Fruit fly (Drosophila melanogaster): ENCODE results near the gene Gr64a.
A peak's percentile ranks its signal among the peaks of the same experiment; 100 is the strongest.

Gr64a gene

dm6 chr3L:4068368-4068767 lies 41.8 kb downstream of the Gr64a start:
- TF ChIP-seq CTCF (optimal IDR thresholded peaks at IDR 0.05) (no peak), CG8478 (optimal IDR thresholded peaks at IDR 0.05) (no peak)

dm6 chr3L:4069069-4069468 lies 42.5 kb downstream of the Gr64a start, which contains the start of gene CG32259:
TSS of gene CG32259 (plus strand) at chr3L:4069369.
- no peak for TF ChIP-seq CG8478 (optimal IDR thresholded peaks at IDR 0.05)
- TF ChIP-seq CTCF (optimal IDR thresholded peaks at IDR 0.05), result no peak

DNA sequence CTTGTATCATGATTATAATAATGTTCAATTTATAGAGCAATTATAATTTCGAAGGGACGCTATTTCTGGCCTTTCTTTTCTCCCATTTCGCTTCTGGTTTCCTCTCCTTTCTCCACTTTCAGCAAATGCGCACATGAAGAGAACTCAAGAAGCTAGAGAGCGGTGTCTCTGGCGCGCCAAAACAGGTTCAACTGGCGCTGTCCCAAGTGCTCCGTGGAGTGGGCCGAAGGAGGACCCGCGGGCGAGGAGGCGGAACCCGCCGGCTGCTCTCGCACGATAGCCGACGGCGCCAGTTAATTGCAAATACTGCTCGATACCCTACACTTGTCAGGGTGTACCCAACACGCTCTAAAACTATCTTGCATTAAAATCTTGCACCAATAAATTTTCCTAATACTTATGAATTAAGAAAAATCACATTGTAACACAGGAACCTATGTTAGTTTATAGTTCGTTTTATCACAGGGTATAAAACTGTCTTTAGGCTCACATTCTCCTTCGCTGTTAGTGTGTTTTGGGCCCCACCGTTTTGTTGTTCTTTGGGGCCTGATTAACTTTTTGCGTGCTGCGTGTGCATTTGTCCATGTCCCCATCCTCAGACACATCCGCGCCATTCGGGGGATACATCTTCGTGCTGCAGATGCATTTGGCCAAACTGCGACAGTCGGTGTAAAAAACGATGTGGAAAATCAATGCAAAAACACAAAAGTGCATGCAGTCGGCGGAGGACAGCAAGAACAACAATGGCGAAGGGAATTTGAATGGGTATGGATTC lies 43.8 kb downstream of the Gr64a start:
- TF ChIP-seq CTCF (optimal IDR thresholded peaks at IDR 0.05), result no peak
- TF ChIP-seq CG8478 (optimal IDR thresholded peaks at IDR 0.05), result no peak

DNA sequence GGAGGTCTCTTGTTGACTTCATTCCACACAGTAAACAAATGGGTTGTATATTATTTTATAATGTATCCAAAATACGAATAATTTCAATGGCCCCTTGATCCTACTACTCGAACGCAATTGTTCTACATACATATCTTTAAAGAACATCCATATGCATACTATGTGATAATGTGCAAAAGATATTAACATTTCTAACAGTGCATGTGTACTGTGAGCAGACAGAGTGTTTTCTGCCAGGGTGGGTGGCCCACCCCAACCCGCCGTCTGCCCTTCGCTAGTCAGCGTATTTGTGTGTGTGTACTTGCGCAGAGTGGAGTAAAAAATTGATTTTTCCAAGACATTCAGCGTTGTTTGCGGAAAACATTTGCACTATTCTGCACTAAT lies 44.4 kb downstream of the Gr64a start:
- TF ChIP-seq CG8478 (optimal IDR thresholded peaks at IDR 0.05) (no peak), CTCF (optimal IDR thresholded peaks at IDR 0.05) (no peak)

DNA sequence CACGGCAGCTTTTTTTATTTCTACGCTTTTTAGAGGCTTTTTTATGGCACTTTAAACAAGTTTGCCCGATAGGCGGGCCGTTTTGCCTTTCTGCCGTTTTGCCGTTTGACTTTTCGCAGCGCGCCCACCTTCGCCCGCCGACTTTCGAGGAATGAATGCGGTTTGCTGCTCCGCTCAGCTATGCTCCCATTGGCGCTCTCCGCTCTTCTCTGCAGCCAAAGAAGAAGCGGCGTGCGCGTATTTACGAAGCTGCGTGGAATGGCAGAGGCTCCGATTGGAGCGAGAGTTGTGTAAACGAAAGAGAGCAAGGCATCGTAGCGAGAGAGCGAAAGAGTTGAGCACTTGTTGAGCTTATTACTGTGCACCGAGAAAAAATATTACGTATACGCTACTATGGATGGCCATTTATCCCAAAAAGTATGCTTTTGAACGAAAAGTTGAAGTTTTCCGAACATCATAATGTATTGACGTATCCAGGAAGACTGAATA lies 45.0 kb downstream of the Gr64a start, which contains the start of gene wit:
TSS of gene wit (minus strand) at position 157 of the 489 bp plus-strand sequence.
- TF ChIP-seq CTCF (optimal IDR thresholded peaks at IDR 0.05) (no peak), CG8478 (optimal IDR thresholded peaks at IDR 0.05) (no peak)

DNA sequence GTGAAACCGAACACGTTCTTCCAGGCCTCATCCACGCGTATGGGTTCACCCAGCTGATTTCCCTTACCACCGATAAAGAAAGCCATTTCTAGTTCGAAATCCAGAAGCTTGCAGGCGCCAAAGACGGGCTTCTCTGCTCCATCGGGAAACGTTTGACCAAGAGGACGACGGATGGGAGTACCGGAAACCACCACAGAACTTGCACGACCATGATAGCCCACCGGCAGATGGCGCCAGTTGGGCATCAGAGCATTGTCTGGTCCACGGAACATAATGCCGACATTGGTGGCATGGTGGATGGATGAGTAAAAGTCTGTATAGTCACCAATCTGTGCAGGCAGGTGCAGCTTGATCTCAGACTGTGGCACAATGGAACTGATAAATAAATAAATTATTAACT lies 46.1 kb downstream of the Gr64a start:
- TF ChIP-seq CG8478 (optimal IDR thresholded peaks at IDR 0.05), result no peak
- peak; percentile 74 to 76 for TF ChIP-seq CTCF (optimal IDR thresholded peaks at IDR 0.05)

DNA sequence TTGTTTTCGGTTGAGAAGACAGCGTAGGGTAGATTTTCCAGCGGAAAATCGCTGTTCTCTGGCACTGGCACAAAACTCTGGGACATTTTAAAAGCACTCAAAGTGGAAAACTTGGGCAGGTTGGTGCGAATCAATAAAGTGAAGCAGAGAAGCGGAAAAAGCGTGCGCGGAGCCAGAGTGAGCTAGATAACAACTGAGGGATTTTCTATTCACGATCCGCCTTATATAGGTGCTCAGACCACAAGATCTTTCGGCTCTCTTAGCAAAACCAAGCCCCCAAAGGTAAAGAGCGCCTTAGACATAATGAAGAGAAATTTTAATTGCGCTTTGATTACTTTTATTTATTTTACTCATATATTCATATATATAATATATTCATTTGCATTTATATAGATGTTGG lies 47.2 kb downstream of the Gr64a start, which contains the start of gene Faa:
TSS of gene Faa (minus strand) at position 200 of the 400 bp plus-strand sequence.
- no peak for TF ChIP-seq CTCF (optimal IDR thresholded peaks at IDR 0.05)
- no peak for TF ChIP-seq CG8478 (optimal IDR thresholded peaks at IDR 0.05)

dm6 chr3L:4076907-4077306 lies 50.3 kb downstream of the Gr64a start:
- TF ChIP-seq CTCF (optimal IDR thresholded peaks at IDR 0.05) (no peak), CG8478 (optimal IDR thresholded peaks at IDR 0.05) (no peak)
